Worm (Caenorhabditis elegans): ENCODE measurements around the gene ptp-2.

ptp-2 gene

ce11 chrII:5933133-5933532 is 14.7 kb downstream of the ptp-2 start:
- no peak for TF ChIP-seq nhr-77 (tag; optimal IDR thresholded peaks at IDR 0.05)
- no peak for TF ChIP-seq eor-1 (tag; optimal IDR thresholded peaks at IDR 0.05)
- no peak for TF ChIP-seq sea-2 (GFP tag; optimal IDR thresholded peaks at IDR 0.05)
- TF ChIP-seq ceh-28 (tag; optimal IDR thresholded peaks at IDR 0.05): no peak
- no peak for TF ChIP-seq ama-1 (optimal IDR thresholded peaks at IDR 0.05)
- TF ChIP-seq zag-1 (tag; optimal IDR thresholded peaks at IDR 0.05): no peak
- no peak for TF ChIP-seq mdl-1 (tag; optimal IDR thresholded peaks at IDR 0.05)
- no peak for TF ChIP-seq pha-4 (tag; optimal IDR thresholded peaks at IDR 0.05)
- no peak for TF ChIP-seq ztf-11 (tag; optimal IDR thresholded peaks at IDR 0.05)
- no peak for TF ChIP-seq nhr-12 (tag; optimal IDR thresholded peaks at IDR 0.05)
- no peak for TF ChIP-seq ceh-9 (tag; optimal IDR thresholded peaks at IDR 0.05)
- TF ChIP-seq mml-1 (tag; optimal IDR thresholded peaks at IDR 0.05): no peak
- no peak for TF ChIP-seq egl-27 (tag; optimal IDR thresholded peaks at IDR 0.05)
- TF ChIP-seq nhr-43 (tag; optimal IDR thresholded peaks at IDR 0.05; ENCODE audit: poor library complexity, severe bottlenecking): no peak
- no peak for TF ChIP-seq nhr-76 (tag; optimal IDR thresholded peaks at IDR 0.05)
- no peak for TF ChIP-seq pqm-1 (tag; optimal IDR thresholded peaks at IDR 0.05)
- TF ChIP-seq nhr-237 (tag; optimal IDR thresholded peaks at IDR 0.05): no peak

ce11 chrII:5933962-5934422 is 15.5 kb downstream of the ptp-2 start:
- TF ChIP-seq ceh-28 (tag; optimal IDR thresholded peaks at IDR 0.05): peak; percentile 79
- peak; percentile 9 for TF ChIP-seq egl-5 (tag; optimal IDR thresholded peaks at IDR 0.05)
- TF ChIP-seq nfya-1 (tag; optimal IDR thresholded peaks at IDR 0.05; ENCODE audit: insufficient read depth): peak; percentile 0
- peak; percentile 21 for TF ChIP-seq nhr-25 (tag; optimal IDR thresholded peaks at IDR 0.05)
- no peak for TF ChIP-seq hmg-11 (tag; optimal IDR thresholded peaks at IDR 0.05)
- no peak for TF ChIP-seq lin-39 (tag; optimal IDR thresholded peaks at IDR 0.05)
- TF ChIP-seq nhr-28 (tag; optimal IDR thresholded peaks at IDR 0.05): no peak
- TF ChIP-seq eor-1 (tag; optimal IDR thresholded peaks at IDR 0.05): no peak
- TF ChIP-seq ceh-16 (tag; optimal IDR thresholded peaks at IDR 0.05): no peak
- no peak for TF ChIP-seq nhr-77 (tag; optimal IDR thresholded peaks at IDR 0.05)
- TF ChIP-seq ceh-9 (tag; optimal IDR thresholded peaks at IDR 0.05): no peak
- peak; percentile 3 for TF ChIP-seq nhr-23 (tag; optimal IDR thresholded peaks at IDR 0.05)

- TF ChIP-seq nhr-23 (tag; optimal IDR thresholded peaks at IDR 0.05) (no peak), unc-62 (GFP tag; optimal IDR thresholded peaks at IDR 0.05) (no peak), hmg-11 (tag; optimal IDR thresholded peaks at IDR 0.05) (no peak), elt-3 (tag; optimal IDR thresholded peaks at IDR 0.05) (no peak), pqm-1 (tag; optimal IDR thresholded peaks at IDR 0.05) (peak; percentile 76), fkh-10 (GFP tag; optimal IDR thresholded peaks at IDR 0.05) (no peak), nhr-25 (tag; optimal IDR thresholded peaks at IDR 0.05) (no peak), ZK546.5 (tag; optimal IDR thresholded peaks at IDR 0.05) (no peak), nhr-28 (tag; optimal IDR thresholded peaks at IDR 0.05) (no peak), egl-5 (tag; optimal IDR thresholded peaks at IDR 0.05) (no peak), pha-4 (tag; optimal IDR thresholded peaks at IDR 0.05) (peak; percentile 28), nhr-76 (tag; optimal IDR thresholded peaks at IDR 0.05) (no peak), tbx-2 (tag; optimal IDR thresholded peaks at IDR 0.05) (no peak), mml-1 (tag; optimal IDR thresholded peaks at IDR 0.05) (no peak), ceh-28 (tag; optimal IDR thresholded peaks at IDR 0.05) (no peak), ama-1 (optimal IDR thresholded peaks at IDR 0.05) (no peak), elt-2 (tag; optimal IDR thresholded peaks at IDR 0.05) (peak; percentile 87), ceh-16 (tag; optimal IDR thresholded peaks at IDR 0.05) (no peak), R02D3.7 (tag; optimal IDR thresholded peaks at IDR 0.05) (no peak), snpc-4 (tag; optimal IDR thresholded peaks at IDR 0.05) (no peak), eor-1 (tag; optimal IDR thresholded peaks at IDR 0.05) (no peak), nhr-11 (tag; optimal IDR thresholded peaks at IDR 0.05) (no peak), fkh-2 (tag; optimal IDR thresholded peaks at IDR 0.05) (no peak), lin-39 (tag; optimal IDR thresholded peaks at IDR 0.05) (no peak), lsy-12 (tag; optimal IDR thresholded peaks at IDR 0.05) (no peak), unc-39 (tag; optimal IDR thresholded peaks at IDR 0.05) (no peak), nhr-77 (tag; optimal IDR thresholded peaks at IDR 0.05) (no peak), daf-12 (tag; optimal IDR thresholded peaks at IDR 0.05) (no peak), egl-27 (tag; optimal IDR thresholded peaks at IDR 0.05) (no peak), zag-1 (tag; optimal IDR thresholded peaks at IDR 0.05) (no peak), lin-15B (tag; optimal IDR thresholded peaks at IDR 0.05) (no peak), skn-1 (tag; optimal IDR thresholded peaks at IDR 0.05) (no peak), jun-1 (tag; optimal IDR thresholded peaks at IDR 0.05) (peak; percentile 78), elt-1 (tag; optimal IDR thresholded peaks at IDR 0.05) (peak; percentile 87), aly-2 (tag; optimal IDR thresholded peaks at IDR 0.05) (no peak), nhr-237 (tag; optimal IDR thresholded peaks at IDR 0.05) (no peak)
These were observed 17.6 kb downstream of the ptp-2 start for ce11 chrII:5936009-5936408.

Measured in whole organism, L3 larva.